Worm (Caenorhabditis elegans): Measurements from ENCODE around the gene F58F9.1.

DNA sequence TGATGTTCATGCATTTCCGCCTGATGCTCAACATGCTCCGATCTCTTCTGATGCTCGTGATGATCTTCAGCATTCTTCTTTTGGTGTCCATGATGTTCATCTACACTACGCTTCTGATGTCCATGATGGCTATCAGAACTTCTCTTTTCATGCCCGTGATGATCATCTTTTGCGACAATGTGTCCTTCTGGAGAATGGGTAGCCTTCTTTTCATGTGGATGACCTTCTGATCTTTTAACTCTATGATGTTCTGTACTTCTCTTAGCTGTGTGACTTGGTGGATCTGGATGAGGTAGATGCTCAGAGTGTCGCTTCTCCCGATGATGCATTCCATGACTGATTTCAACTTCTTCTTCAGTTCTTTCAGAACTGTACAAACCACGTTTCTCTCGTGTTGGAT lies 9.3 kb downstream of the F58F9.1 start:
- no peak for TF ChIP-seq tbx-11 (GFP tag; IDR thresholded peaks at IDR 0.05)
- no peak for TF ChIP-seq ama-1 (optimal IDR thresholded peaks at IDR 0.05)
- TF ChIP-seq ceh-36 (tag; optimal IDR thresholded peaks at IDR 0.05) = no peak
- TF ChIP-seq ceh-13 (GFP tag; optimal IDR thresholded peaks at IDR 0.05) = no peak
- TF ChIP-seq B0310.2 (tag; optimal IDR thresholded peaks at IDR 0.05) = no peak

All from whole organism, early embryonic.